Fruit fly (Drosophila melanogaster) whole organism, embryonic: Measurements from ENCODE around the gene CG17377.
A peak's percentile ranks its signal among the peaks of the same experiment; 100 is the strongest.

ENCODE experiments used
- Ada2b ChIP-seq: fragments of 200-800 bp; sonication (Bioruptor generic); IDR thresholded peaks from 2 replicates; pipeline ENCODE4 v1.3.6; 2022; ENCODE audit warnings: missing biosample characterization, missing genetic modification characterization
- Atf-2 ChIP-seq: fragments of 200-800 bp; sonication (Bioruptor generic); optimal IDR thresholded peaks from 2 replicates; lab custom pipeline; 2016; ENCODE audit warnings: missing biosample characterization, missing genetic modification characterization
- Awh ChIP-seq: fragments of 200-800 bp; sonication (Bioruptor generic); IDR thresholded peaks from 2 replicates; pipeline ENCODE4, ENCODE4 v1.3.6; 2022; ENCODE audit warnings: missing biosample characterization, missing genetic modification characterization
- CG10565 ChIP-seq: fragments of 200-800 bp; sonication (Bioruptor generic); optimal IDR thresholded peaks from 3 replicates; lab custom pipeline; 2016; ENCODE audit warnings: missing biosample characterization, mild to moderate bottlenecking, missing genetic modification characterization
- CG11247 ChIP-seq: fragments of 200-800 bp; sonication (Bioruptor generic); IDR thresholded peaks from 2 replicates; pipeline ENCODE4 v1.3.6; 2022; ENCODE audit warnings: missing biosample characterization, missing genetic modification characterization
- CG12769 ChIP-seq: fragments of 200-800 bp; sonication (Bioruptor generic); optimal IDR thresholded peaks from 2 replicates; lab custom pipeline; 2019; ENCODE audit warnings: missing biosample characterization, mild to moderate bottlenecking, missing genetic modification characterization, moderate library complexity
- CG13894 ChIP-seq: fragments of 200-800 bp; sonication (Bioruptor generic); optimal IDR thresholded peaks from 3 replicates; lab custom pipeline; 2018; ENCODE audit warnings: missing biosample characterization, mild to moderate bottlenecking, missing genetic modification characterization, moderate library complexity
- CG14710 ChIP-seq: fragments of 200-800 bp; sonication (Bioruptor generic); optimal IDR thresholded peaks from 3 replicates; lab custom pipeline; 2019; ENCODE audit warnings: missing biosample characterization, mild to moderate bottlenecking, missing genetic modification characterization, moderate library complexity
- CG1602 ChIP-seq: fragments of 200-800 bp; sonication (Bioruptor generic); optimal IDR thresholded peaks from 3 replicates; lab custom pipeline; 2016; ENCODE audit warnings: missing biosample characterization, missing genetic modification characterization
- CG16813 ChIP-seq: fragments of 200-800 bp; sonication (Bioruptor generic); IDR thresholded peaks from 3 replicates; pipeline ENCODE4 v1.3.6; 2022; ENCODE audit warnings: missing biosample characterization, missing genetic modification characterization; ENCODE audit not compliant: partially characterized antibody
- CG17612 ChIP-seq: fragments of 200-800 bp; sonication (Bioruptor generic); IDR thresholded peaks from 2 replicates; pipeline ENCODE4 v1.3.6; 2022; ENCODE audit warnings: missing biosample characterization, missing genetic modification characterization
- CG17829 ChIP-seq: fragments of 200-800 bp; optimal IDR thresholded peaks from 2 replicates; lab custom pipeline; 2019; ENCODE audit warnings: missing biosample characterization, mild to moderate bottlenecking, missing genetic modification characterization, moderate library complexity
- CG2202 ChIP-seq: fragments of 200-800 bp; sonication (Bioruptor generic); optimal IDR thresholded peaks from 2 replicates; lab custom pipeline; 2018; ENCODE audit warnings: missing biosample characterization, mild to moderate bottlenecking, missing genetic modification characterization
- CG6175 ChIP-seq: fragments of 200-800 bp; sonication (Bioruptor generic); IDR thresholded peaks from 3 replicates; pipeline ENCODE4 v1.3.6; 2022; ENCODE audit warnings: missing biosample characterization, missing genetic modification characterization
- CG7745 ChIP-seq: fragments of 200-800 bp; sonication (Bioruptor generic); optimal IDR thresholded peaks from 2 replicates; lab custom pipeline; 2018; ENCODE audit warnings: missing biosample characterization, mild to moderate bottlenecking, missing genetic modification characterization, moderate library complexity
- CG9817 ChIP-seq: fragments of 200-800 bp; sonication (Bioruptor generic); optimal IDR thresholded peaks from 2 replicates; lab custom pipeline; 2018; ENCODE audit warnings: missing biosample characterization, mild to moderate bottlenecking, missing genetic modification characterization, moderate library complexity
- CTCF ChIP-seq: fragments of 200-800 bp; sonication (Bioruptor generic); optimal IDR thresholded peaks from 2 replicates; lab custom pipeline; 2017; ENCODE audit warnings: missing biosample characterization, mild to moderate bottlenecking, missing genetic modification characterization, moderate library complexity
- Chrac-16 ChIP-seq: fragments of 200-800 bp; sonication (Bioruptor generic); optimal IDR thresholded peaks from 3 replicates; lab custom pipeline; 2016; ENCODE audit warnings: missing biosample characterization, missing genetic modification characterization
- D ChIP-seq, 2 experiments: fragments of 200-800 bp in 1 of 2; fragments of >200 bp in 1 of 2; sonication (Bioruptor generic) in 1 of 2; optimal IDR thresholded peaks; 2 replicates in 1 of 2; 3 replicates in 1 of 2; lab custom pipeline; 2017; ENCODE audit warnings: mild to moderate bottlenecking in 1 of 2, missing biosample characterization in 1 of 2, missing genetic modification characterization in 1 of 2, missing genetic modification reagents in 1 of 2
- D19B ChIP-seq: fragments of 200-800 bp; sonication (Bioruptor generic); optimal IDR thresholded peaks from 2 replicates; lab custom pipeline; 2017; ENCODE audit warnings: missing biosample characterization, mild to moderate bottlenecking, missing genetic modification characterization
- Dad ChIP-seq: fragments of 200-800 bp; sonication (Bioruptor generic); optimal IDR thresholded peaks from 3 replicates; lab custom pipeline; 2016; ENCODE audit warnings: missing biosample characterization, missing genetic modification characterization
- H15 ChIP-seq: fragments of 200-800 bp; sonication (Bioruptor generic); IDR thresholded peaks from 3 replicates; pipeline ENCODE4 v1.3.6; 2022; ENCODE audit warnings: missing biosample characterization, missing genetic modification characterization
- HLH54F ChIP-seq: fragments of 200-800 bp; sonication (Bioruptor generic); optimal IDR thresholded peaks from 3 replicates; lab custom pipeline; 2016; ENCODE audit warnings: missing biosample characterization, missing genetic modification characterization
- Hand ChIP-seq: fragments of 200-800 bp; sonication (Bioruptor generic); optimal IDR thresholded peaks from 2 replicates; lab custom pipeline; 2017; ENCODE audit warnings: mild to moderate bottlenecking, missing biosample characterization, missing genetic modification reagents, missing genetic modification characterization
- HmgD ChIP-seq: fragments of 200-800 bp; sonication (Bioruptor generic); optimal IDR thresholded peaks from 3 replicates; lab custom pipeline; 2016; ENCODE audit warnings: missing biosample characterization, missing genetic modification characterization
- NC2β ChIP-seq: fragments of 200-800 bp; sonication (Bioruptor generic); optimal IDR thresholded peaks from 2 replicates; lab custom pipeline; 2016; ENCODE audit warnings: missing biosample characterization, missing genetic modification characterization
- Pdp1 ChIP-seq, 2 experiments: fragments of 200-800 bp; sonication (Bioruptor generic); optimal IDR thresholded peaks; 3 replicates each; lab custom pipeline; 2016; ENCODE audit warnings: missing biosample characterization in 2 of 2, missing genetic modification characterization in 2 of 2, mild to moderate bottlenecking in 1 of 2, moderate library complexity in 1 of 2
- Poxn ChIP-seq: fragments of 200-800 bp; sonication (Bioruptor generic); IDR thresholded peaks from 2 replicates; pipeline ENCODE4 v1.3.6; 2022; ENCODE audit warnings: missing biosample characterization, missing genetic modification characterization
- Six4 ChIP-seq: fragments of 200-800 bp; sonication (Bioruptor generic); optimal IDR thresholded peaks from 2 replicates; lab custom pipeline; 2016; ENCODE audit warnings: missing biosample characterization, missing genetic modification characterization
- Stat92E ChIP-seq, 3 experiments: fragments of >200 bp in 2 of 3; fragments of 200-800 bp in 1 of 3; sonication (Bioruptor generic) in 1 of 3; optimal IDR thresholded peaks; 2 replicates each; lab custom pipeline; 2017 to 2019; ENCODE audit warnings: missing biosample characterization in 3 of 3, missing genetic modification characterization in 3 of 3, mild to moderate bottlenecking in 1 of 3, moderate library complexity in 1 of 3
- aop ChIP-seq: fragments of 200-800 bp; sonication (Bioruptor generic); IDR thresholded peaks from 2 replicates; pipeline ENCODE4 v1.3.6; 2022; ENCODE audit warnings: missing biosample characterization, missing genetic modification characterization
- bowl ChIP-seq: fragments of 200-800 bp; sonication (Bioruptor generic); IDR thresholded peaks from 2 replicates; pipeline ENCODE4 v1.3.6; 2022; ENCODE audit warnings: missing biosample characterization, missing genetic modification characterization
- bsh ChIP-seq, 2 experiments: fragments of 200-800 bp; sonication (Bioruptor generic); optimal IDR thresholded peaks; 2 replicates each; lab custom pipeline; 2017 to 2018; ENCODE audit warnings: mild to moderate bottlenecking in 2 of 2, missing biosample characterization in 2 of 2, missing genetic modification characterization in 2 of 2, moderate library complexity in 1 of 2
- danr ChIP-seq: fragments of 200-800 bp; sonication (Bioruptor generic); IDR thresholded peaks from 2 replicates; pipeline ENCODE4 v1.3.6; 2022; ENCODE audit warnings: missing biosample characterization, missing genetic modification characterization
- ewg ChIP-seq: fragments of 200-800 bp; sonication (Bioruptor generic); optimal IDR thresholded peaks from 3 replicates; lab custom pipeline; 2017; ENCODE audit warnings: mild to moderate bottlenecking, missing biosample characterization, missing genetic modification reagents, missing genetic modification characterization
- exex ChIP-seq: fragments of 200-800 bp; sonication (Bioruptor generic); optimal IDR thresholded peaks from 4 replicates; lab custom pipeline; 2018; ENCODE audit warnings: missing biosample characterization, mild to moderate bottlenecking, missing genetic modification characterization, moderate library complexity
- fru ChIP-seq: fragments of >200 bp; optimal IDR thresholded peaks from 2 replicates; lab custom pipeline; 2017
- her ChIP-seq: fragments of 200-800 bp; sonication (Bioruptor generic); optimal IDR thresholded peaks from 2 replicates; lab custom pipeline; 2016; ENCODE audit warnings: missing biosample characterization, missing genetic modification characterization
- ind ChIP-seq: fragments of 200-800 bp; sonication (Bioruptor generic); optimal IDR thresholded peaks from 3 replicates; lab custom pipeline; 2016; ENCODE audit warnings: missing biosample characterization, missing genetic modification characterization
- jumu ChIP-seq: fragments of 200-800 bp; sonication (Bioruptor generic); optimal IDR thresholded peaks from 3 replicates; lab custom pipeline; 2016; ENCODE audit warnings: missing biosample characterization, missing genetic modification characterization
- kay ChIP-seq: fragments of 200-800 bp; sonication (Bioruptor generic); optimal IDR thresholded peaks from 2 replicates; lab custom pipeline; 2016; ENCODE audit warnings: missing biosample characterization, missing genetic modification characterization
- nau ChIP-seq: fragments of 200-800 bp; sonication (Bioruptor generic); optimal IDR thresholded peaks from 3 replicates; lab custom pipeline; 2017; ENCODE audit warnings: missing biosample characterization, mild to moderate bottlenecking, missing genetic modification characterization, missing genetic modification reagents
- nmo ChIP-seq: fragments of 200-800 bp; sonication (Bioruptor generic); optimal IDR thresholded peaks from 2 replicates; lab custom pipeline; 2018; ENCODE audit warnings: missing biosample characterization, mild to moderate bottlenecking, missing genetic modification characterization, moderate library complexity
- org-1 ChIP-seq: fragments of 200-800 bp; sonication (Bioruptor generic); optimal IDR thresholded peaks from 2 replicates; lab custom pipeline; 2017; ENCODE audit warnings: missing biosample characterization, missing genetic modification characterization
- seq ChIP-seq: fragments of 200-800 bp; sonication (Bioruptor generic); IDR thresholded peaks from 2 replicates; pipeline ENCODE4 v1.3.6; 2022; ENCODE audit warnings: missing biosample characterization, missing genetic modification characterization
- sima ChIP-seq: fragments of 200-800 bp; sonication (Bioruptor generic); optimal IDR thresholded peaks from 2 replicates; lab custom pipeline; 2016; ENCODE audit warnings: missing biosample characterization, missing genetic modification characterization
- slou ChIP-seq: fragments of 200-800 bp; sonication (Bioruptor generic); optimal IDR thresholded peaks from 3 replicates; lab custom pipeline; 2016; ENCODE audit warnings: missing biosample characterization, missing genetic modification characterization
- so ChIP-seq: fragments of 200-800 bp; sonication (Bioruptor generic); IDR thresholded peaks from 3 replicates; pipeline ENCODE4 v1.3.6; 2022; ENCODE audit warnings: missing biosample characterization, missing genetic modification characterization
- toy ChIP-seq: fragments of 200-800 bp; sonication (Bioruptor generic); IDR thresholded peaks from 2 replicates; pipeline ENCODE4 v1.3.6; 2022; ENCODE audit warnings: missing biosample characterization, missing genetic modification characterization
- twi ChIP-seq: fragments of 200-800 bp; optimal IDR thresholded peaks from 2 replicates; lab custom pipeline; 2019; ENCODE audit warnings: missing biosample characterization, mild to moderate bottlenecking, missing genetic modification characterization, moderate library complexity
- wdn ChIP-seq: fragments of 200-800 bp; sonication (Bioruptor generic); IDR thresholded peaks from 2 replicates; pipeline ENCODE4 v1.3.6; 2022; ENCODE audit warnings: missing biosample characterization, missing genetic modification characterization

The CG17377 gene

DNA sequence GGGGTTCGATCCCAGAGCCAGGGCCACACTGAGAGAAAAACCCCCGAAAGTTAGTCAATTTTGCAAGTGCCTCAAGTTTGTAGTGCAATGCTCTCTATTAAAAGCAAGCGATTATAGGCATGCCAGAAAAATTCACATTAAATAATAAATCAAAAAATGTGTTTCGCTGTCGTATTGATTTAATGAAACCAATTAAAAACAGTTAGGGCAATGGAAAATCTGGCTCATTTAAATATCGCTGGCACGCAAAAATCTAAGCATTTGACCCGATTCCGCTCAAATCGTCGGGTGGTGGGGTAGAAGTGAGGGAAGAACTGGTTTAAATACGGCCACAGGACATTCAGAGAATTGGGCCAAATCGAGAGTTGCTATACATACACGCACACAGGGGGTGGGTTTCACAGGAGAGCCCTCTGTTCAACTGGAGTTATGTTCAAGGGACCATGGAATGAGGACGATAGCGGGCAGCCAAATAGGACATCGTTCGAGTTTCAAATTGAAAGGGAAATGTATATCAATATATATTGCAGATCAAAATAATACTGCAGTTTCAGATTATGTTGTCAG, 7.6 kb downstream of the CG17377 start (continued):
- TF ChIP-seq ewg (GFP tag; lab: Kevin White, UChicago): no peak
- TF ChIP-seq slou (GFP tag; lab: Kevin White, UChicago): no peak
- no peak for TF ChIP-seq kay
- no peak for TF ChIP-seq danr
- peak in 1 of 2 experiments; percentile 7 for TF ChIP-seq bsh (GFP tag; optimal IDR thresholded peaks at IDR 0.05; lab: Kevin White, UChicago)
- TF ChIP-seq NC2β (GFP tag; lab: Kevin White, UChicago): no peak
- TF ChIP-seq D (optimal IDR thresholded peaks at IDR 0.05; lab: Kevin White, UChicago): no peak
- TF ChIP-seq D (GFP tag; optimal IDR thresholded peaks at IDR 0.05; lab: Kevin White, UChicago): no peak
- peak in 1 of 2 experiments; percentile 33 for TF ChIP-seq Pdp1 (GFP tag; optimal IDR thresholded peaks at IDR 0.05; lab: Kevin White, UChicago)
- TF ChIP-seq nau (GFP tag; lab: Kevin White, UChicago): no peak
- TF ChIP-seq so: no peak
- no peak for TF ChIP-seq Dad (GFP tag; lab: Kevin White, UChicago)
- peak; percentile 2 for TF ChIP-seq D19B (GFP tag; lab: Kevin White, UChicago)
- no peak for TF ChIP-seq Stat92E (GFP tag; optimal IDR thresholded peaks at IDR 0.05; lab: Kevin White, UChicago)
- no peak for TF ChIP-seq CG14710 (tag; lab: Kevin White, UChicago)
- no peak for TF ChIP-seq CG1602 (GFP tag; lab: Kevin White, UChicago)
- no peak for TF ChIP-seq H15 (GFP tag; lab: Robert Waterston, UW)
- TF ChIP-seq sima (GFP tag; lab: Kevin White, UChicago): no peak
- TF ChIP-seq Atf-2 (GFP tag; lab: Kevin White, UChicago): no peak
- TF ChIP-seq exex: no peak
- TF ChIP-seq CG12769 (tag; lab: Kevin White, UChicago): no peak
- no peak for TF ChIP-seq CG17829 (tag; lab: Kevin White, UChicago)
- no peak for TF ChIP-seq fru (lab: Kevin White, UChicago)
- TF ChIP-seq Poxn (GFP tag; lab: Robert Waterston, UW): no peak
- TF ChIP-seq CTCF (GFP tag; lab: Kevin White, UChicago): no peak
- peak; percentile 35 for TF ChIP-seq nmo (GFP tag; lab: Kevin White, UChicago)
- TF ChIP-seq jumu (GFP tag; lab: Kevin White, UChicago): no peak
- peak; percentile 88 for TF ChIP-seq CG13894
- TF ChIP-seq Awh: 0 out of 2 replicates have a peak, but pooled peaks have one; percentile 17
- no peak for TF ChIP-seq CG17612
- no peak for TF ChIP-seq seq
- TF ChIP-seq CG16813 (GFP tag; lab: Robert Waterston, UW): no peak
- TF ChIP-seq twi: no peak
- TF ChIP-seq CG11247 (GFP tag; lab: Robert Waterston, UW): no peak
- no peak for TF ChIP-seq wdn
- no peak for TF ChIP-seq Hand (GFP tag; lab: Kevin White, UChicago)
- TF ChIP-seq Six4 (GFP tag; lab: Kevin White, UChicago): no peak
- TF ChIP-seq CG6175 (GFP tag; lab: Robert Waterston, UW): no peak
- no peak for TF ChIP-seq toy (GFP tag; lab: Robert Waterston, UW)
- TF ChIP-seq CG10565 (GFP tag; lab: Kevin White, UChicago): no peak
- peak; percentile 19 for TF ChIP-seq HLH54F (GFP tag; lab: Kevin White, UChicago)
- TF ChIP-seq org-1 (GFP tag; lab: Kevin White, UChicago): no peak
- TF ChIP-seq CG7745 (tag; lab: Kevin White, UChicago): no peak
- TF ChIP-seq HmgD (GFP tag; lab: Kevin White, UChicago): no peak
- TF ChIP-seq Ada2b (GFP tag; lab: Robert Waterston, UW): no peak
- TF ChIP-seq aop (GFP tag; lab: Robert Waterston, UW): no peak
- TF ChIP-seq her: no peak
- no peak for TF ChIP-seq Chrac-16
- no peak for TF ChIP-seq CG2202 (tag; lab: Kevin White, UChicago)
- no peak for TF ChIP-seq CG9817
- peak; percentile 30 for TF ChIP-seq ind (GFP tag; lab: Kevin White, UChicago)
- TF ChIP-seq bowl (GFP tag; lab: Robert Waterston, UW): 0 out of 2 replicates have a peak, but pooled peaks have one; percentile 26
